Fruit fly (Drosophila melanogaster): ENCODE results near the gene GstO1.

Gene GstO1

dm6 chr3L:8547104-8547523, 22.4 kb upstream of the GstO1 start (continued):
- TF ChIP-seq CG6175 (GFP tag; IDR thresholded peaks at IDR 0.05) (0 out of 3 replicates have a peak, but pooled peaks have one; percentile 58), CG10654 (GFP tag; optimal IDR thresholded peaks at IDR 0.05) (peak; percentile 79), hbn (GFP tag; IDR thresholded peaks at IDR 0.05; ENCODE audit: partially characterized antibody) (no peak), CG34224 (GFP tag; IDR thresholded peaks at IDR 0.05; ENCODE audit: partially characterized antibody) (no peak), CG17802 (tag; optimal IDR thresholded peaks at IDR 0.05) (peak; percentile 51), usp (GFP tag; optimal IDR thresholded peaks at IDR 0.05) (no peak), dmrt11E (tag; optimal IDR thresholded peaks at IDR 0.05) (peak; percentile 74), Fer3 (tag; optimal IDR thresholded peaks at IDR 0.05) (peak; percentile 90), HLH54F (GFP tag; optimal IDR thresholded peaks at IDR 0.05) (peak; percentile 74), sd (tag; optimal IDR thresholded peaks at IDR 0.05) (peak; percentile 67), fd3F (GFP tag; optimal IDR thresholded peaks at IDR 0.05) (peak; percentile 91), sna (GFP tag; IDR thresholded peaks at IDR 0.05; ENCODE audit: partially characterized antibody) (no peak), pum (GFP tag; optimal IDR thresholded peaks at IDR 0.05) (peak; percentile 59), NfI (GFP tag; optimal IDR thresholded peaks at IDR 0.05) (peak; percentile 90), CG18476 (GFP tag; optimal IDR thresholded peaks at IDR 0.05) (peak; percentile 62), CG8944 (GFP tag; optimal IDR thresholded peaks at IDR 0.05) (peak; percentile 66), HmgD (GFP tag; optimal IDR thresholded peaks at IDR 0.05) (no peak), Atf3 (GFP tag; optimal IDR thresholded peaks at IDR 0.05) (peak; percentile 55), CG11504 (tag; optimal IDR thresholded peaks at IDR 0.05) (peak; percentile 85), CG15696 (tag; optimal IDR thresholded peaks at IDR 0.05) (peak; percentile 70), Doc3 (GFP tag; IDR thresholded peaks at IDR 0.05; ENCODE audit: partially characterized antibody) (no peak), tap (tag; optimal IDR thresholded peaks at IDR 0.05) (peak; percentile 79), pros (GFP tag; optimal IDR thresholded peaks at IDR 0.05) (no peak), CG3838 (GFP tag; optimal IDR thresholded peaks at IDR 0.05) (peak; percentile 69), trem (tag; optimal IDR thresholded peaks at IDR 0.05) (peak; percentile 65), kni (GFP tag; optimal IDR thresholded peaks at IDR 0.05) (no peak), bbx (GFP tag; IDR thresholded peaks at IDR 0.05; ENCODE audit: partially characterized antibody) (no peak), CG17385 (GFP tag; optimal IDR thresholded peaks at IDR 0.05) (peak; percentile 87), Nf-YC (tag; optimal IDR thresholded peaks at IDR 0.05) (peak; percentile 75), hb (GFP tag; IDR thresholded peaks at IDR 0.05; ENCODE audit: partially characterized antibody) (no peak), stwl (tag; optimal IDR thresholded peaks at IDR 0.05) (no peak), sens (GFP tag) (peak; percentile 94), Camta (GFP tag; optimal IDR thresholded peaks at IDR 0.05) (peak; percentile 72), CG12071 (GFP tag; optimal IDR thresholded peaks at IDR 0.05) (peak; percentile 83), Dbx (GFP tag; IDR thresholded peaks at IDR 0.05) (peak; percentile 87), Side (GFP tag; optimal IDR thresholded peaks at IDR 0.05) (peak; percentile 60), MTF-1 (GFP tag; optimal IDR thresholded peaks at IDR 0.05; ENCODE audit: borderline replicate concordance) (peak; percentile 49), CG30431 (GFP tag; optimal IDR thresholded peaks at IDR 0.05) (peak; percentile 78), CG17361 (GFP tag; IDR thresholded peaks at IDR 0.05) (peak; percentile 93), cg (GFP tag; optimal IDR thresholded peaks at IDR 0.05) (no peak), CG1529 (GFP tag; optimal IDR thresholded peaks at IDR 0.05) (peak; percentile 77), NFAT (GFP tag; IDR thresholded peaks at IDR 0.05) (peak; percentile 76), Mes4 (GFP tag; optimal IDR thresholded peaks at IDR 0.05) (peak; percentile 57), luna (GFP tag; optimal IDR thresholded peaks at IDR 0.05) (peak; percentile 46), CG6654 (GFP tag; optimal IDR thresholded peaks at IDR 0.05) (peak; percentile 76), CG8388 (GFP tag; optimal IDR thresholded peaks at IDR 0.05) (peak; percentile 87), pfk (GFP tag; optimal IDR thresholded peaks at IDR 0.05) (no peak), Sox100B (GFP tag; optimal IDR thresholded peaks at IDR 0.05) (peak; percentile 87), CG32532 (GFP tag; IDR thresholded peaks at IDR 0.05) (peak; percentile 92), gcm (GFP tag; optimal IDR thresholded peaks at IDR 0.05) (peak; percentile 82)

Measured in whole organism, embryonic.